Worm (Caenorhabditis elegans): ENCODE results near the gene F36H5.4.

DNA sequence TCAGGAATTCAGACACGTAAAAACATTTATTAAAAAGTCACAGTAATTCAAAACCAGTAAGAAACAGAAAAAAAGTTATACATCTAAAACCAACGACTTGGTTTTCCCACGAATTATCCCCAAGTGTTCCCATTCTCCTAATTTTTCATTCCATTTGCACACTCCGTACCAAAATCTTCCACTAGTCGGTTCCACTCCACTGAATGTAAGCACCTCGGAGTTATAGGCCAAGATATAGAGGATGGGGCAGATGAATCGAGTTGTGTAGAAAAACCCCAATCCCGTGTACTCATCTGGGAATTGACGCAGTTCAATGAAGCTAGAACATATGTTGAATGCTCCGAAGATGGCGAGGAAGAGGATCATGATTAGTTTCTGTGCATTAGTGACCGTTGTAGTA, 25.5 kb downstream of the F36H5.4 start:
- TF ChIP-seq B0310.2 (tag; optimal IDR thresholded peaks at IDR 0.05) (no peak), aly-1 (tag; optimal IDR thresholded peaks at IDR 0.05) (no peak), tbx-11 (GFP tag; IDR thresholded peaks at IDR 0.05) (no peak), ets-7 (tag; optimal IDR thresholded peaks at IDR 0.05) (no peak), ama-1 (optimal IDR thresholded peaks at IDR 0.05) (no peak), tra-4 (tag; optimal IDR thresholded peaks at IDR 0.05) (no peak), F13C5.2 (tag; optimal IDR thresholded peaks at IDR 0.05) (no peak), hmg-4 (GFP tag; optimal IDR thresholded peaks at IDR 0.05) (no peak), hmbx-1 (tag; optimal IDR thresholded peaks at IDR 0.05) (no peak), flt-1 (GFP tag; IDR thresholded peaks at IDR 0.05) (no peak), ceh-36 (tag; optimal IDR thresholded peaks at IDR 0.05) (no peak), hnd-1 (tag; optimal IDR thresholded peaks at IDR 0.05) (no peak), sea-1 (GFP tag; conservative IDR thresholded peaks at IDR 0.05) (no peak), tbx-37 (GFP tag; conservative IDR thresholded peaks at IDR 0.05) (no peak)
